Fruit fly (Drosophila melanogaster): Measurements from ENCODE around the gene Septin1.

Septin1 gene

DNA sequence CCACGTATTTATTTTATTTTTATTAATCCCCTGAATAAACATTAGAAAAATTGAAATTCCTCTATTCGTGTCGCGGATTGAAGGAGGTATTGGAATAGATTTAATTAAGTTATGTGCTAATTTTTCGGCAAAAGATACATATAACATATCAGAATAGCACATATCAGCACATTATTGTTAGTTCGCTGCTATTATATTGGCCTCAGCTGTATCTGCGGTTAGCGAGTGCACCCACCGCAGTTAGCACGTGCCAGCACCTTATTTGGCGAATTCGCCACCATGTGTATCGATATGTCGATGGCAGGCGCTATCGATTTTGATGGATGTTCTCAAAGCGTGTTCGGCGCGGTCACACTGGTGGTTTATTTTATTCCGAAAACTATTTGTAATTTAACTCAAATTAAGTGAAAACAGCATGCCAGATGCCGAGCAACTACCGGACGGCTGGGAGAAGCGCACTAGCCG, 13.0 kb upstream of the Septin1 start, which contains the start of gene dod (continued):
- TF ChIP-seq CG7372 (GFP tag; IDR thresholded peaks at IDR 0.05) (no peak), ind (GFP tag; optimal IDR thresholded peaks at IDR 0.05) (peak; percentile 34), ranshi (GFP tag; IDR thresholded peaks at IDR 0.05) (peak; percentile 15; the same call in 1 of the 2 replicates), ken (GFP tag; IDR thresholded peaks at IDR 0.05) (peak; percentile 47; the same call in 1 of the 3 replicates), Hand (GFP tag; optimal IDR thresholded peaks at IDR 0.05) (no peak), nau (GFP tag; optimal IDR thresholded peaks at IDR 0.05) (no peak), CG12104 (GFP tag; optimal IDR thresholded peaks at IDR 0.05) (no peak), Atf-2 (GFP tag; optimal IDR thresholded peaks at IDR 0.05) (no peak), br (optimal IDR thresholded peaks at IDR 0.05) (no peak), ssp (GFP tag; IDR thresholded peaks at IDR 0.05) (no peak), vvl (GFP tag; IDR thresholded peaks at IDR 0.05) (peak; percentile 74), Gsc (GFP tag; IDR thresholded peaks at IDR 0.05) (no peak), pum (GFP tag; optimal IDR thresholded peaks at IDR 0.05) (peak; percentile 44), repo (GFP tag; optimal IDR thresholded peaks at IDR 0.05) (no peak), HHEX (GFP tag; optimal IDR thresholded peaks at IDR 0.05) (peak; percentile 13), zf30C (GFP tag; optimal IDR thresholded peaks at IDR 0.05) (no peak), Mad (GFP tag; optimal IDR thresholded peaks at IDR 0.05) (peak; percentile 35), sna (GFP tag; IDR thresholded peaks at IDR 0.05; ENCODE audit: partially characterized antibody) (peak; percentile 68), nmo (GFP tag; optimal IDR thresholded peaks at IDR 0.05) (peak; percentile 68), Xbp1 (GFP tag; optimal IDR thresholded peaks at IDR 0.05) (peak; percentile 60), scrt (GFP tag; optimal IDR thresholded peaks at IDR 0.05) (no peak), CG9437 (GFP tag; optimal IDR thresholded peaks at IDR 0.05) (no peak), Hsf (GFP tag; optimal IDR thresholded peaks at IDR 0.05) (peak; percentile 30), pb (GFP tag; optimal IDR thresholded peaks at IDR 0.05) (no peak), CG12769 (tag; optimal IDR thresholded peaks at IDR 0.05) (no peak), yki (optimal IDR thresholded peaks at IDR 0.05) (no peak), fd96Cb (tag; optimal IDR thresholded peaks at IDR 0.05) (no peak), CG11247 (GFP tag; IDR thresholded peaks at IDR 0.05) (0 out of 2 replicates have a peak, but pooled peaks have one; percentile 30), CG12744 (GFP tag; optimal IDR thresholded peaks at IDR 0.05) (peak; percentile 35), otp (GFP tag; IDR thresholded peaks at IDR 0.05) (peak; percentile 35; the same call in 2 of the 3 replicates), HLH4C (GFP tag; IDR thresholded peaks at IDR 0.05; ENCODE audit: partially characterized antibody) (peak; percentile 59), Fer2 (tag; optimal IDR thresholded peaks at IDR 0.05) (no peak), YL-1 (GFP tag; optimal IDR thresholded peaks at IDR 0.05) (peak; percentile 82), CG8944 (GFP tag; optimal IDR thresholded peaks at IDR 0.05) (peak; percentile 42), hbn (GFP tag; IDR thresholded peaks at IDR 0.05; ENCODE audit: partially characterized antibody) (peak; percentile 67), az2 (GFP tag; optimal IDR thresholded peaks at IDR 0.05) (peak; percentile 53), bab2 (GFP tag; optimal IDR thresholded peaks at IDR 0.05) (peak; percentile 57), CHES-1-like (GFP tag; optimal IDR thresholded peaks at IDR 0.05) (peak; percentile 69), org-1 (GFP tag; optimal IDR thresholded peaks at IDR 0.05) (peak; percentile 25), CG9727 (GFP tag; optimal IDR thresholded peaks at IDR 0.05) (peak; percentile 35), BEAF-32 (GFP tag; optimal IDR thresholded peaks at IDR 0.05) (peak; percentile 88), bcd (GFP tag; optimal IDR thresholded peaks at IDR 0.05) (peak; percentile 39), mirr (GFP tag; optimal IDR thresholded peaks at IDR 0.05) (no peak), fd3F (GFP tag; optimal IDR thresholded peaks at IDR 0.05) (no peak), ems (GFP tag; optimal IDR thresholded peaks at IDR 0.05) (peak; percentile 44), nom (GFP tag; optimal IDR thresholded peaks at IDR 0.05) (peak; percentile 26), Dek (tag; optimal IDR thresholded peaks at IDR 0.05) (peak; percentile 43), CG4854 (GFP tag; optimal IDR thresholded peaks at IDR 0.05) (no peak), caup (GFP tag; optimal IDR thresholded peaks at IDR 0.05; ENCODE audit: severe bottlenecking) (peak; percentile 24), CG33557 (GFP tag; optimal IDR thresholded peaks at IDR 0.05) (no peak), CG7928 (GFP tag; optimal IDR thresholded peaks at IDR 0.05) (peak; percentile 24)

Data from whole organism, embryonic.